Worm (Caenorhabditis elegans): ENCODE results near the gene ZC376.8.
A peak's percentile ranks its signal among the peaks of the same experiment; 100 is the strongest.

ZC376.8 gene

DNA sequence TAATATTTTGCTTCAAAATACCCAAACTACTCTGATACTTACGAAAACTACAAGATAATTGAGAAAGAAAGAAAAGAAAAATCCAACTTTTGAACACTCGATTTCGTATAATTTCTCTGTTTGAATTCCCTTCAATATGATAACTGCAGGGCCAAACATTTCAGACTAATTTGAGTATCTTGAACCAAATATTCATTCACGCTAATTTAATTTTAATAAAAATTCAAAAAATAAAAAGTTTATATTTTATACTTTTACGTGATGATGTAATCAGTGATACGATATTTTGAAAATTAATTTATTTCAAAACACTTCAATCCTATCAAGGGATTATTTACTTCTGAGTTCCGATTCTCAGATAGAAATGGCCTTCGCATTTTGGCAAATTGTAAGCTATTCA lies at the start of gene ZC376.8:
ZC376.8 (plus strand) TSS at position 301 of the 400 bp plus-strand sequence.
- TF ChIP-seq elt-3 (tag; optimal IDR thresholded peaks at IDR 0.05) (no peak), R02D3.7 (tag; optimal IDR thresholded peaks at IDR 0.05) (no peak), nhr-21 (tag; optimal IDR thresholded peaks at IDR 0.05) (no peak), ztf-11 (tag; optimal IDR thresholded peaks at IDR 0.05) (no peak), alr-1 (tag; optimal IDR thresholded peaks at IDR 0.05) (no peak), blmp-1 (tag; optimal IDR thresholded peaks at IDR 0.05; ENCODE audit: insufficient read depth) (no peak)

DNA sequence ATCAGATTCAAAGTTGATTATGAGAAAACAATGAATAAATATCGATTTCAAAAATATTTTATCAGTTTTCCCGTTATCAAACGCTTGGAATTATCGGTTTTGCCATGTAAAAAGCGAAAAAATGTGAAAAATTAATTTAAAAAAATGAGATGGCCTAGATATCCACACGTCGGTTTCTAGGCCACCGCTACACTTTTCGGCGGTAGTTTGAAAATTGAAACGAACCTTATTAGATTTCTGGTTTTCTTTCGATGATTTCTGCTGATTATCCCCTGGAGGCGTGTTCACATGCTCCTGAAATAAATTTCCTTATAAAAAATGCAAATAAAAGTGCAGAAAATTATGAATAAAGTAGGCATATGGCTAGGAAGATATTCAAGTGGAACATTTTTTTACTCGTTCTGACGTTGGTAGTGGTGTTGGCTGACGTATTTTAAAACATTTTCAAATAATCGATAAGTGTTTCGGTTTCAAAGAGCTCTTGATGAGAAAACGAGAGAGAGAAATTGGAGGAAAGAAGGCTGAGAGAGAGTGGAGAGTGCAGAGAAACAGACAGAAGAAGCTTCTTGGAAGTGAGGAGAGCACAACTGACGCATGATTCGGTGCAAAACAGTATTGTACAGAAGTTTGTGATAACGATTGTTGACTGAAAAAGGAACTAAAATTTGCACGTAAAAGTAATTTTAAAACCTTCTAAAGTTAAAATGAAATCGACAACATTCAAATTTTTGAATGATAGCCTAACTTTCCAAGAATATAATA lies 46.9 kb upstream of the ZC376.8 start:
- peak; percentile 8 for TF ChIP-seq nhr-129 (tag; optimal IDR thresholded peaks at IDR 0.05)
- no peak for TF ChIP-seq nhr-23 (tag; optimal IDR thresholded peaks at IDR 0.05)
- TF ChIP-seq sma-9 (GFP tag; optimal IDR thresholded peaks at IDR 0.05): peak; percentile 8
- TF ChIP-seq sma-9 (tag; optimal IDR thresholded peaks at IDR 0.05): no peak
- TF ChIP-seq nhr-25 (tag; optimal IDR thresholded peaks at IDR 0.05): peak; percentile 17
- TF ChIP-seq nhr-6 (tag; optimal IDR thresholded peaks at IDR 0.05): no peak
- peak in 1 of 2 experiments; percentile 16 for TF ChIP-seq lsy-2 (tag; optimal IDR thresholded peaks at IDR 0.05)
- TF ChIP-seq mdl-1 (tag; optimal IDR thresholded peaks at IDR 0.05): no peak

DNA sequence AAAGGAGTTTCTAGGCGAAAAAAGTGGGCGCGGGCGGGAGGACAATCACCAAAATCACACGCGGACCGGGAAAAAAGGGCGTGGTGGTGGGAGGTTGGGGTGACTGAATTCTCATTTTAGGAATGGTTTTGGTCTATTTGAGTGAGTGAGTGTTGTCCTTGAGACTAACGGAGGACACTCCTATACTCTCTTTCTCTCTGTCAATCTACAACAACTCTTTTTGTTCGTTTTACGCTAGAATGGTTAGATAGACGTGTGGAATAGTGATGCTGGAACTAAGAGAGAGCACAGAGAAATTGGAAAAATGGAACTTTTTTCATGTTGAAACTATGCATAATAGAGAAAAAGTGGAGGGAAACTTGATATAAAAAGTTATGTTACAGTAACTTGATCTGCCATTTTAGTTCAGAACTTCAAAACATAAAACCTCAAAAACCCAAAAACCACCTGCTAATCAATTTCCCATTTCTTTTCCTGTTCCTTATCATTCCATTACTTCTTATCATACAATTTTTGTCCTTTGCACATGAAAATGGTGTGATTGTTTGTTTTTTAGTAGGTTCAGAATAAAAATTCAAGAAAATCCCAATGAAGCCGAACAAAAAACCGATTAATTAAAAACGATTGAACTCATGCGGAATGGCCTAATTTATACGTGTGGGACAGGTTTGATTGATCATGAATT lies 45.1 kb upstream of the ZC376.8 start:
- no peak for TF ChIP-seq unc-62 (GFP tag; optimal IDR thresholded peaks at IDR 0.05)
- TF ChIP-seq nhr-23 (tag; optimal IDR thresholded peaks at IDR 0.05): no peak
- TF ChIP-seq mbf-1 (tag; optimal IDR thresholded peaks at IDR 0.05): no peak
- peak; percentile 75 for TF ChIP-seq fos-1 (tag; optimal IDR thresholded peaks at IDR 0.05)
- TF ChIP-seq nhr-25 (tag; optimal IDR thresholded peaks at IDR 0.05): peak; percentile 29

DNA sequence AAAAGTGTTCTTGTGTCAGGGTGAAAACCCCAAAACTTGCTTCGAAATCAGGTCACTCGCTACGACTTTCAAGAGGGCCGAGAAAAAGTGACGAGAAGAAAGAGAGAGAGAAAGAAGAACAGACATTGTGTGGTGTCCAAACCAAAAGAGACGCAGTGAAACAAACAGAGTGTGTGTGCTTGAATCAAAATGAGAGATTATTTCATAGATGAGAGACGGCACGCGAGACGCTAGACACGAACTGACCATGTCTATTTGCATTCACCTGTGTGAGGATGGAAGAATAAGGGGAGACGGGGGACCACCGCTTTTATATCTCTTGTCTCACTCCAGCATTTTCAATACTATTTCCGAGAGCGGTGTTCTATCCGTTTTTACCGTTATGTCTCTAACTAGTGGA lies 43.9 kb upstream of the ZC376.8 start:
- no peak for TF ChIP-seq elt-1 (tag; optimal IDR thresholded peaks at IDR 0.05)
- no peak for TF ChIP-seq aly-2 (tag; optimal IDR thresholded peaks at IDR 0.05)
- TF ChIP-seq crh-2 (tag; optimal IDR thresholded peaks at IDR 0.05): peak; percentile 60
- no peak for TF ChIP-seq unc-62 (GFP tag; optimal IDR thresholded peaks at IDR 0.05)
- TF ChIP-seq lin-13 (GFP tag; optimal IDR thresholded peaks at IDR 0.05): peak; percentile 32
- peak; percentile 28 to 70 for TF ChIP-seq mdl-1 (tag; optimal IDR thresholded peaks at IDR 0.05)
- TF ChIP-seq fos-1 (tag; optimal IDR thresholded peaks at IDR 0.05): peak; percentile 87
- TF ChIP-seq Y55F3AM.14 (GFP tag; optimal IDR thresholded peaks at IDR 0.05): no peak
- TF ChIP-seq ztf-1 (GFP tag; conservative IDR thresholded peaks at IDR 0.05): no peak
- no peak for TF ChIP-seq nhr-77 (tag; optimal IDR thresholded peaks at IDR 0.05)
- no peak for TF ChIP-seq alr-1 (tag; optimal IDR thresholded peaks at IDR 0.05)
- TF ChIP-seq lin-39 (tag; optimal IDR thresholded peaks at IDR 0.05): no peak
- peak; percentile 86 for TF ChIP-seq F13H6.1 (tag; optimal IDR thresholded peaks at IDR 0.05)
- TF ChIP-seq nhr-129 (tag; optimal IDR thresholded peaks at IDR 0.05): peak; percentile 92
- TF ChIP-seq zag-1 (tag; optimal IDR thresholded peaks at IDR 0.05): peak; percentile 31
- peak; percentile 84 for TF ChIP-seq sma-3 (GFP tag; optimal IDR thresholded peaks at IDR 0.05)
- no peak for TF ChIP-seq R02D3.7 (tag; optimal IDR thresholded peaks at IDR 0.05)
- no peak for TF ChIP-seq ZK546.5 (tag; optimal IDR thresholded peaks at IDR 0.05)
- peak; percentile 42 for TF ChIP-seq gmeb-1 (tag; optimal IDR thresholded peaks at IDR 0.05)
- TF ChIP-seq egl-27 (tag; optimal IDR thresholded peaks at IDR 0.05): peak; percentile 76
- peak; percentile 75 for TF ChIP-seq nhr-25 (tag; optimal IDR thresholded peaks at IDR 0.05)
- no peak for TF ChIP-seq skn-1 (tag; optimal IDR thresholded peaks at IDR 0.05)
- TF ChIP-seq nhr-21 (tag; optimal IDR thresholded peaks at IDR 0.05): peak; percentile 63
- peak; percentile 14 for TF ChIP-seq sem-4 (tag; optimal IDR thresholded peaks at IDR 0.05)
- peak; percentile 50 for TF ChIP-seq blmp-1 (tag; optimal IDR thresholded peaks at IDR 0.05; ENCODE audit: insufficient read depth)
- TF ChIP-seq snpc-4 (tag; optimal IDR thresholded peaks at IDR 0.05): peak; percentile 12
- peak; percentile 69 for TF ChIP-seq unc-55 (GFP tag; optimal IDR thresholded peaks at IDR 0.05)
- TF ChIP-seq nhr-6 (tag; optimal IDR thresholded peaks at IDR 0.05): no peak
- peak; percentile 79 for TF ChIP-seq C34F6.9 (tag; optimal IDR thresholded peaks at IDR 0.05)
- TF ChIP-seq nhr-12 (tag; optimal IDR thresholded peaks at IDR 0.05): no peak
- TF ChIP-seq ceh-16 (tag; optimal IDR thresholded peaks at IDR 0.05): peak; percentile 56
- TF ChIP-seq sma-9 (GFP tag; optimal IDR thresholded peaks at IDR 0.05): peak; percentile 78
- TF ChIP-seq sma-9 (tag; optimal IDR thresholded peaks at IDR 0.05): no peak
- no peak for TF ChIP-seq nhr-237 (tag; optimal IDR thresholded peaks at IDR 0.05)
- TF ChIP-seq unc-39 (tag; optimal IDR thresholded peaks at IDR 0.05): no peak
- TF ChIP-seq lsy-2 (tag; optimal IDR thresholded peaks at IDR 0.05): peak; percentile 6 to 62
- no peak for TF ChIP-seq ama-1 (optimal IDR thresholded peaks at IDR 0.05)
- peak; percentile 37 for TF ChIP-seq ceh-82 (tag; optimal IDR thresholded peaks at IDR 0.05)
- TF ChIP-seq lin-11 (tag; optimal IDR thresholded peaks at IDR 0.05): no peak
